ENCODE assay signal across 3 worm cellular contexts in genomic region chrII:11637189-11637754, ce11.
TF ChIP-seq lines count a peak whose summit lies in the region.

No protein-coding gene starts in this region.

TF ChIP-seq in whole organism, L2 larva, 48 proteins besides CTCF, POLR2A, EP300 and RAD21 (continued from another document):
- TF ChIP-seq Y55F3AM.14 (GFP tag; optimal IDR thresholded peaks at IDR 0.05; lab: Kevin White, UChicago): no peak
- no peak for TF ChIP-seq elt-3 (tag; optimal IDR thresholded peaks at IDR 0.05; lab: Kevin White, UChicago)
- TF ChIP-seq skn-1 (tag; optimal IDR thresholded peaks at IDR 0.05; lab: Kevin White, UChicago): no peak
- no peak for TF ChIP-seq R02D3.7 (tag; optimal IDR thresholded peaks at IDR 0.05; lab: Kevin White, UChicago)
- TF ChIP-seq ztf-1 (GFP tag; conservative IDR thresholded peaks at IDR 0.05; lab: Robert Waterston, UW): 0 out of 2 replicates have a peak, but pooled peaks have one; percentile 5
- TF ChIP-seq F13H6.1 (tag; optimal IDR thresholded peaks at IDR 0.05; lab: Kevin White, UChicago): peak; percentile 27
- no peak for TF ChIP-seq blmp-1 (tag; optimal IDR thresholded peaks at IDR 0.05; lab: Kevin White, UChicago; ENCODE audit: insufficient read depth)
- TF ChIP-seq elt-1 (tag; optimal IDR thresholded peaks at IDR 0.05; lab: Kevin White, UChicago): no peak
- no peak for TF ChIP-seq ceh-16 (tag; optimal IDR thresholded peaks at IDR 0.05; lab: Kevin White, UChicago)
- TF ChIP-seq nhr-12 (tag; optimal IDR thresholded peaks at IDR 0.05; lab: Kevin White, UChicago): no peak
- no peak for TF ChIP-seq unc-62 (GFP tag; optimal IDR thresholded peaks at IDR 0.05; lab: Kevin White, UChicago)
- peak; percentile 36 for TF ChIP-seq ztf-4 (tag; optimal IDR thresholded peaks at IDR 0.05; lab: Kevin White, UChicago)
- no peak for TF ChIP-seq fos-1 (tag; optimal IDR thresholded peaks at IDR 0.05; lab: Kevin White, UChicago)
- TF ChIP-seq nhr-21 (tag; optimal IDR thresholded peaks at IDR 0.05; lab: Kevin White, UChicago): peak; percentile 38
- peak; percentile 22 for TF ChIP-seq lin-13 (GFP tag; optimal IDR thresholded peaks at IDR 0.05; lab: Kevin White, UChicago)
- TF ChIP-seq crh-2 (tag; optimal IDR thresholded peaks at IDR 0.05; lab: Kevin White, UChicago): peak; percentile 13
- TF ChIP-seq sma-3 (GFP tag; optimal IDR thresholded peaks at IDR 0.05; lab: Kevin White, UChicago): no peak
- TF ChIP-seq nhr-6 (tag; optimal IDR thresholded peaks at IDR 0.05; lab: Kevin White, UChicago): peak; percentile 36
- TF ChIP-seq lin-11 (tag; optimal IDR thresholded peaks at IDR 0.05; lab: Kevin White, UChicago): no peak
- TF ChIP-seq zag-1 (tag; optimal IDR thresholded peaks at IDR 0.05; lab: Kevin White, UChicago): no peak
- no peak for TF ChIP-seq gmeb-1 (tag; optimal IDR thresholded peaks at IDR 0.05; lab: Kevin White, UChicago)
- TF ChIP-seq ztf-11 (tag; optimal IDR thresholded peaks at IDR 0.05; lab: Kevin White, UChicago): no peak
- TF ChIP-seq lsy-2 (tag; optimal IDR thresholded peaks at IDR 0.05; lab: Kevin White, UChicago): peak in 1 of 2 experiments; percentile 65
- TF ChIP-seq mdl-1 (tag; optimal IDR thresholded peaks at IDR 0.05; lab: Kevin White, UChicago): peak in 1 of 2 experiments; percentile 42

TF ChIP-seq in whole organism, L4 larva, 104 proteins besides CTCF, POLR2A, EP300 and RAD21 (continued from another document):
- TF ChIP-seq skn-1 (tag; optimal IDR thresholded peaks at IDR 0.05; lab: Kevin White, UChicago) (no peak), lin-39 (tag; optimal IDR thresholded peaks at IDR 0.05; lab: Kevin White, UChicago) (no peak), zip-2 (tag; optimal IDR thresholded peaks at IDR 0.05; lab: Kevin White, UChicago) (no peak), pha-4 (GFP tag; IDR thresholded peaks at IDR 0.05; lab: Robert Waterston, UW) (0 out of 2 replicates have a peak, but pooled peaks have one; percentile 15), pha-4 (tag; optimal IDR thresholded peaks at IDR 0.05; lab: Kevin White, UChicago) (no peak), dve-1 (tag; optimal IDR thresholded peaks at IDR 0.05; lab: Kevin White, UChicago; ENCODE audit: insufficient read depth) (peak; percentile 74), lin-15B (tag; optimal IDR thresholded peaks at IDR 0.05; lab: Kevin White, UChicago) (no peak), nhr-48 (tag; optimal IDR thresholded peaks at IDR 0.05; lab: Kevin White, UChicago) (peak; percentile 17), daf-12 (tag; optimal IDR thresholded peaks at IDR 0.05; lab: Kevin White, UChicago) (no peak), mep-1 (tag; optimal IDR thresholded peaks at IDR 0.05; lab: Kevin White, UChicago) (peak; percentile 50), lin-29 (GFP tag; IDR thresholded peaks at IDR 0.05; lab: Robert Waterston, UW) (no peak), Y75B8A.6 (GFP tag; IDR thresholded peaks at IDR 0.05; lab: Robert Waterston, UW) (no peak), aha-1 (tag; lab: Kevin White, UChicago) (peak; percentile 24), unc-62 (GFP tag; optimal IDR thresholded peaks at IDR 0.05 in 1 of 2; lab: Kevin White, UChicago) (peak in 1 of 2 experiments; percentile 78), unc-62 (tag; optimal IDR thresholded peaks at IDR 0.05; lab: Kevin White, UChicago) (no peak), mdt-29 (GFP tag; IDR thresholded peaks at IDR 0.05; lab: Robert Waterston, UW) (0 out of 2 replicates have a peak, but pooled peaks have one; percentile 10), Y105C5A.15 (GFP tag; IDR thresholded peaks at IDR 0.05; lab: Robert Waterston, UW) (no peak), madf-9 (GFP tag; conservative IDR thresholded peaks at IDR 0.05; lab: Robert Waterston, UW) (0 out of 2 replicates have a peak, but pooled peaks have one; percentile 37), daf-16 (GFP tag; optimal IDR thresholded peaks at IDR 0.05; lab: Kevin White, UChicago) (no peak), daf-16 (tag; optimal IDR thresholded peaks at IDR 0.05; lab: Kevin White, UChicago) (peak; percentile 32), lsy-2 (tag; optimal IDR thresholded peaks at IDR 0.05; lab: Kevin White, UChicago) (peak in 1 of 2 experiments; percentile 18), cey-2 (tag; optimal IDR thresholded peaks at IDR 0.05; lab: Kevin White, UChicago; ENCODE audit: borderline replicate concordance, insufficient read depth) (no peak), ama-1 (optimal IDR thresholded peaks at IDR 0.05; lab: Kevin White, UChicago) (peak; percentile 61), nhr-41 (GFP tag; IDR thresholded peaks at IDR 0.05; lab: Robert Waterston, UW) (no peak)

TF ChIP-seq in whole organism, late embryonic, 69 proteins besides CTCF, POLR2A, EP300 and RAD21 (continued from another document):
- no peak for TF ChIP-seq F13H6.1 (tag; optimal IDR thresholded peaks at IDR 0.05; lab: Kevin White, UChicago)
- TF ChIP-seq elt-2 (tag; optimal IDR thresholded peaks at IDR 0.05; lab: Kevin White, UChicago): no peak
- TF ChIP-seq ceh-34 (tag; optimal IDR thresholded peaks at IDR 0.05; lab: Kevin White, UChicago): no peak
- no peak for TF ChIP-seq K02D7.2 (tag; optimal IDR thresholded peaks at IDR 0.05; lab: Kevin White, UChicago)
- TF ChIP-seq tbx-2 (tag; optimal IDR thresholded peaks at IDR 0.05; lab: Kevin White, UChicago): no peak
